In genomic region chrX:11651420-11651819, dm6 we compare ENCODE assay signal across 2 fruit fly cellular contexts.
TF ChIP-seq lines count a peak whose summit lies in the region.

No protein-coding gene starts in this region.

TF ChIP-seq in whole organism, embryonic, 481 proteins besides CTCF, POLR2A, EP300 and RAD21 (continued from another document):
- TF ChIP-seq CG7963 (GFP tag; IDR thresholded peaks at IDR 0.05; lab: Robert Waterston, UW; ENCODE audit: partially characterized antibody) (no peak), ind (GFP tag; optimal IDR thresholded peaks at IDR 0.05; lab: Kevin White, UChicago) (no peak), CG1603 (tag; optimal IDR thresholded peaks at IDR 0.05; lab: Kevin White, UChicago) (no peak), tap (tag; optimal IDR thresholded peaks at IDR 0.05; lab: Kevin White, UChicago) (no peak), cad (GFP tag; optimal IDR thresholded peaks at IDR 0.05; lab: Kevin White, UChicago) (no peak), Hsf (GFP tag; optimal IDR thresholded peaks at IDR 0.05; lab: Kevin White, UChicago) (no peak), CG2678 (tag; optimal IDR thresholded peaks at IDR 0.05; lab: Kevin White, UChicago) (no peak), esg (GFP tag; conservative IDR thresholded peaks at IDR 0.05; lab: Robert Waterston, UW) (no peak), Trl (optimal IDR thresholded peaks at IDR 0.05; lab: Kevin White, UChicago) (no peak), Trl (GFP tag; optimal IDR thresholded peaks at IDR 0.05; lab: Kevin White, UChicago) (no peak), CG10267 (tag; optimal IDR thresholded peaks at IDR 0.05; lab: Kevin White, UChicago) (no peak), Drgx (GFP tag; IDR thresholded peaks at IDR 0.05; lab: Robert Waterston, UW) (peak; percentile 22; the same call in 1 of the 2 replicates), CG3407 (GFP tag; optimal IDR thresholded peaks at IDR 0.05; lab: Kevin White, UChicago) (no peak), al (GFP tag; IDR thresholded peaks at IDR 0.05; lab: Robert Waterston, UW) (no peak), gem (tag; optimal IDR thresholded peaks at IDR 0.05; lab: Kevin White, UChicago) (peak; percentile 12), CG7987 (GFP tag; optimal IDR thresholded peaks at IDR 0.05; lab: Kevin White, UChicago) (no peak), CG10147 (GFP tag; optimal IDR thresholded peaks at IDR 0.05; lab: Kevin White, UChicago) (no peak), CG3065 (GFP tag; optimal IDR thresholded peaks at IDR 0.05; lab: Kevin White, UChicago) (no peak), gsb-n (tag; optimal IDR thresholded peaks at IDR 0.05; lab: Kevin White, UChicago) (no peak), CG11504 (tag; optimal IDR thresholded peaks at IDR 0.05; lab: Kevin White, UChicago) (peak; percentile 22), CG12659 (GFP tag; optimal IDR thresholded peaks at IDR 0.05; lab: Kevin White, UChicago) (no peak), Neu2 (GFP tag; optimal IDR thresholded peaks at IDR 0.05; lab: Kevin White, UChicago; ENCODE audit: borderline replicate concordance) (no peak), cwo (GFP tag; optimal IDR thresholded peaks at IDR 0.05; lab: Kevin White, UChicago) (no peak), Gsc (GFP tag; IDR thresholded peaks at IDR 0.05; lab: Robert Waterston, UW) (no peak), phol (tag; optimal IDR thresholded peaks at IDR 0.05; lab: Kevin White, UChicago) (peak; percentile 3), Fer2 (tag; optimal IDR thresholded peaks at IDR 0.05; lab: Kevin White, UChicago) (no peak), CG10979 (tag; optimal IDR thresholded peaks at IDR 0.05; lab: Kevin White, UChicago) (peak; percentile 56), CG30020 (tag; optimal IDR thresholded peaks at IDR 0.05; lab: Kevin White, UChicago) (no peak), CG4820 (GFP tag; optimal IDR thresholded peaks at IDR 0.05; lab: Kevin White, UChicago) (no peak), dmrt99B (tag; optimal IDR thresholded peaks at IDR 0.05; lab: Kevin White, UChicago) (peak; percentile 20), eyg (GFP tag; optimal IDR thresholded peaks at IDR 0.05; lab: Kevin White, UChicago) (no peak), Hmx (GFP tag; optimal IDR thresholded peaks at IDR 0.05; lab: Kevin White, UChicago) (no peak), sr (GFP tag; IDR thresholded peaks at IDR 0.05; lab: Robert Waterston, UW) (no peak), Lim3 (GFP tag; IDR thresholded peaks at IDR 0.05; lab: Robert Waterston, UW) (no peak), wek (GFP tag; optimal IDR thresholded peaks at IDR 0.05; lab: Kevin White, UChicago) (no peak), Med (GFP tag; lab: Kevin White, UChicago) (peak; percentile 14), HmgD (GFP tag; optimal IDR thresholded peaks at IDR 0.05; lab: Kevin White, UChicago) (no peak)

TF ChIP-seq in whole organism, prepupa, 60 proteins besides CTCF, POLR2A, EP300 and RAD21 (continued from another document):
- TF ChIP-seq CG11902 (GFP tag; optimal IDR thresholded peaks at IDR 0.05; lab: Kevin White, UChicago) (no peak), Hr38 (GFP tag; optimal IDR thresholded peaks at IDR 0.05; lab: Kevin White, UChicago) (no peak), cyc (GFP tag; optimal IDR thresholded peaks at IDR 0.05; lab: Kevin White, UChicago) (no peak), CG34406 (GFP tag; optimal IDR thresholded peaks at IDR 0.05; lab: Kevin White, UChicago) (no peak), svp (GFP tag; lab: Kevin White, UChicago) (peak; percentile 65), dsx (GFP tag; optimal IDR thresholded peaks at IDR 0.05; lab: Kevin White, UChicago; ENCODE audit: poor library complexity, severe bottlenecking) (no peak), esn (GFP tag; optimal IDR thresholded peaks at IDR 0.05; lab: Kevin White, UChicago) (peak; percentile 4), CG6808 (GFP tag; optimal IDR thresholded peaks at IDR 0.05; lab: Kevin White, UChicago) (no peak), vri (GFP tag; optimal IDR thresholded peaks at IDR 0.05; lab: Kevin White, UChicago) (no peak), Sox102F (GFP tag; optimal IDR thresholded peaks at IDR 0.05; lab: Kevin White, UChicago) (no peak), eg (GFP tag; IDR thresholded peaks at IDR 0.05; lab: Robert Waterston, UW) (0 out of 3 replicates have a peak, but pooled peaks have one; percentile 13), CG10669 (GFP tag; optimal IDR thresholded peaks at IDR 0.05; lab: Kevin White, UChicago) (peak; percentile 19), Gug (GFP tag; IDR thresholded peaks at IDR 0.05; lab: Robert Waterston, UW) (no peak), achi (GFP tag; optimal IDR thresholded peaks at IDR 0.05; lab: Kevin White, UChicago) (peak; percentile 9), dac (GFP tag; optimal IDR thresholded peaks at IDR 0.05; lab: Kevin White, UChicago) (no peak), fkh (GFP tag; optimal IDR thresholded peaks at IDR 0.05; lab: Kevin White, UChicago) (no peak), CG6163 (GFP tag; IDR thresholded peaks at IDR 0.05; lab: Robert Waterston, UW) (0 out of 3 replicates have a peak, but pooled peaks have one; percentile 21), CG8319 (GFP tag; optimal IDR thresholded peaks at IDR 0.05; lab: Kevin White, UChicago) (no peak), Ets21C (GFP tag; optimal IDR thresholded peaks at IDR 0.05; lab: Kevin White, UChicago) (no peak), CG6276 (GFP tag; optimal IDR thresholded peaks at IDR 0.05; lab: Kevin White, UChicago) (peak; percentile 16), CG10631 (GFP tag; optimal IDR thresholded peaks at IDR 0.05; lab: Kevin White, UChicago) (no peak), pdm3 (GFP tag; optimal IDR thresholded peaks at IDR 0.05; lab: Kevin White, UChicago) (peak; percentile 30), CG15336 (GFP tag; IDR thresholded peaks at IDR 0.05; lab: Robert Waterston, UW) (peak; percentile 35; the same call in 1 of the 2 replicates), salr (GFP tag; optimal IDR thresholded peaks at IDR 0.05; lab: Kevin White, UChicago) (no peak), CG3919 (GFP tag; optimal IDR thresholded peaks at IDR 0.05; lab: Kevin White, UChicago) (peak; percentile 5), Blimp-1 (GFP tag; optimal IDR thresholded peaks at IDR 0.05; lab: Kevin White, UChicago) (no peak)
